Worm (Caenorhabditis elegans) whole organism, L4 larva: ENCODE results near the gene mlt-11.

ENCODE experiments used
- D1046.2 ChIP-seq: fragments of 200-800 bp; sonication (Bioruptor generic); IDR thresholded peaks from 2 replicates; pipeline ENCODE4 v1.3.6; 2022; ENCODE audit warnings: missing genetic modification characterization, missing compliant biosample characterization
- F10B5.3 ChIP-seq: sonication (generic microtip); optimal IDR thresholded peaks from 2 replicates; lab custom pipeline; 2016; ENCODE audit warnings: mild to moderate bottlenecking, missing genetic modification characterization, missing compliant biosample characterization
- F26F4.8 ChIP-seq: fragments of 200-800 bp; sonication (Bioruptor generic); conservative IDR thresholded peaks from 2 replicates; pipeline ENCODE4 v1.3.6; 2022; ENCODE audit warnings: missing genetic modification characterization, missing compliant biosample characterization
- F49E8.2 ChIP-seq: sonication (generic microtip); optimal IDR thresholded peaks from 2 replicates; lab custom pipeline; 2016; ENCODE audit warnings: missing compliant biosample characterization, mild to moderate bottlenecking, missing genetic modification characterization, borderline replicate concordance
- Y5F2A.4 ChIP-seq: fragments of 200-800 bp; sonication (Bioruptor generic); optimal IDR thresholded peaks from 2 replicates; lab custom pipeline; 2018; ENCODE audit warnings: mild to moderate bottlenecking, missing genetic modification characterization, missing compliant biosample characterization
- ZK337.2 ChIP-seq: fragments of 200-800 bp; sonication (Bioruptor generic); IDR thresholded peaks from 2 replicates; pipeline ENCODE4 v1.3.6; 2022; ENCODE audit warnings: missing genetic modification reagents, missing genetic modification characterization, missing compliant biosample characterization
- ZK546.5 ChIP-seq, 2 experiments: sonication (generic microtip); optimal IDR thresholded peaks; 2 replicates each; lab custom pipeline; 2017; ENCODE audit warnings: missing biosample characterization in 2 of 2, missing genetic modification characterization in 2 of 2
- aly-2 ChIP-seq: sonication (generic microtip); optimal IDR thresholded peaks from 2 replicates; lab custom pipeline; 2018; ENCODE audit warnings: missing biosample characterization, missing genetic modification characterization
- ama-1 ChIP-seq: fragments of 150-350 bp; optimal IDR thresholded peaks from 2 replicates; lab custom pipeline; 2014; ENCODE audit warnings: inconsistent platforms, mixed read lengths
- ceh-32 ChIP-seq: sonication (generic microtip); optimal IDR thresholded peaks from 2 replicates; lab custom pipeline; 2016; ENCODE audit warnings: mild to moderate bottlenecking, missing genetic modification characterization, missing compliant biosample characterization; ENCODE audit not compliant: poor library complexity
- ceh-44 ChIP-seq: fragments of 200-800 bp; sonication (Bioruptor generic); IDR thresholded peaks from 2 replicates; pipeline ENCODE4 v1.3.6; 2022; ENCODE audit warnings: missing genetic modification reagents, missing genetic modification characterization, missing compliant biosample characterization
- ceh-62 ChIP-seq: sonication (generic microtip); optimal IDR thresholded peaks from 2 replicates; lab custom pipeline; 2017; ENCODE audit warnings: missing biosample characterization, missing genetic modification characterization
- ceh-82 ChIP-seq: sonication (generic microtip); optimal IDR thresholded peaks from 2 replicates; lab custom pipeline; 2017; ENCODE audit warnings: missing biosample characterization, missing genetic modification characterization
- daf-16 ChIP-seq, 3 experiments: sonication (generic microtip); optimal IDR thresholded peaks; 2 replicates each; lab custom pipeline; 2016 to 2017; ENCODE audit warnings: missing genetic modification characterization in 3 of 3, missing genetic modification reagents in 3 of 3, mild to moderate bottlenecking in 2 of 3, missing compliant biosample characterization in 2 of 3, missing biosample characterization in 1 of 3, moderate library complexity in 1 of 3
- daf-19 ChIP-seq: fragments of 200-800 bp; sonication (Bioruptor generic); conservative IDR thresholded peaks from 2 replicates; pipeline ENCODE4 v1.3.6; 2022; ENCODE audit warnings: missing genetic modification characterization, missing compliant biosample characterization
- dmd-6 ChIP-seq: fragments of 200-800 bp; sonication (Bioruptor generic); IDR thresholded peaks from 2 replicates; pipeline ENCODE4 v1.3.6; 2022; ENCODE audit warnings: missing genetic modification reagents, missing genetic modification characterization, missing compliant biosample characterization
- dmd-8 ChIP-seq: fragments of 200-800 bp; sonication (Bioruptor generic); IDR thresholded peaks from 2 replicates; pipeline ENCODE4 v1.3.6; 2022; ENCODE audit warnings: missing genetic modification characterization, missing compliant biosample characterization
- dpl-1 ChIP-seq: fragments of 150-350 bp; optimal IDR thresholded peaks from 2 replicates; lab custom pipeline; 2014; ENCODE audit warnings: missing biosample characterization, missing genetic modification reagents, missing genetic modification characterization
- duxl-1 ChIP-seq: sonication (generic microtip); optimal IDR thresholded peaks from 2 replicates; lab custom pipeline; 2016; ENCODE audit warnings: mild to moderate bottlenecking, missing genetic modification characterization, moderate library complexity, missing compliant biosample characterization; ENCODE audit not compliant: poor library complexity
- egl-27 ChIP-seq: sonication (generic microtip); optimal IDR thresholded peaks from 3 replicates; lab custom pipeline; 2017; ENCODE audit warnings: missing biosample characterization, missing genetic modification reagents, missing genetic modification characterization
- gei-8 ChIP-seq: fragments of 200-800 bp; sonication (Bioruptor generic); optimal IDR thresholded peaks from 2 replicates; lab custom pipeline; 2018; ENCODE audit warnings: mild to moderate bottlenecking, missing genetic modification characterization, missing compliant biosample characterization
- hlh-11 ChIP-seq: fragments of 200-800 bp; sonication (Bioruptor generic); optimal IDR thresholded peaks from 2 replicates; lab custom pipeline; 2018; ENCODE audit warnings: mild to moderate bottlenecking, missing genetic modification characterization, missing compliant biosample characterization
- hmg-1.1 ChIP-seq: fragments of 200-800 bp; sonication (Bioruptor generic); IDR thresholded peaks from 2 replicates; pipeline ENCODE4 v1.3.6; 2022; ENCODE audit warnings: missing genetic modification reagents, missing genetic modification characterization, missing compliant biosample characterization
- lin-29 ChIP-seq: fragments of 200-800 bp; sonication (Bioruptor generic); IDR thresholded peaks from 2 replicates; pipeline ENCODE4 v1.3.6; 2022; ENCODE audit warnings: missing genetic modification reagents, missing genetic modification characterization, missing compliant biosample characterization
- lin-38 ChIP-seq: fragments of 200-800 bp; sonication (Bioruptor generic); IDR thresholded peaks from 2 replicates; pipeline ENCODE4 v1.3.6; 2022; ENCODE audit warnings: missing genetic modification reagents, missing genetic modification characterization, missing compliant biosample characterization
- lin-39 ChIP-seq: fragments of 150-350 bp; optimal IDR thresholded peaks from 2 replicates; lab custom pipeline; 2014; ENCODE audit warnings: missing biosample characterization, missing genetic modification reagents, missing genetic modification characterization
- lsy-2 ChIP-seq, 2 experiments: fragments of 150-350 bp in 1 of 2; sonication (generic microtip) in 1 of 2; optimal IDR thresholded peaks; 2 replicates each; lab custom pipeline; 2014 to 2017; ENCODE audit warnings: missing biosample characterization in 2 of 2, missing genetic modification characterization in 2 of 2
- madf-9 ChIP-seq: fragments of 200-800 bp; sonication (Bioruptor generic); conservative IDR thresholded peaks from 2 replicates; pipeline ENCODE4 v1.3.6; 2022; ENCODE audit warnings: missing genetic modification reagents, missing genetic modification characterization, missing compliant biosample characterization
- mdl-1 ChIP-seq, 2 experiments: fragments of 150-350 bp in 1 of 2; sonication (generic microtip) in 1 of 2; optimal IDR thresholded peaks; 2 replicates each; lab custom pipeline; 2014 to 2017; ENCODE audit warnings: missing biosample characterization in 2 of 2, missing genetic modification characterization in 2 of 2
- mdt-29 ChIP-seq: fragments of 200-800 bp; sonication (Bioruptor generic); IDR thresholded peaks from 2 replicates; pipeline ENCODE4 v1.3.6; 2022; ENCODE audit warnings: missing genetic modification reagents, missing genetic modification characterization, missing compliant biosample characterization
- mes-2 ChIP-seq: sonication (generic microtip); optimal IDR thresholded peaks from 2 replicates; lab custom pipeline; 2016; ENCODE audit warnings: missing genotype, mild to moderate bottlenecking, missing genetic modification characterization, missing compliant biosample characterization; ENCODE audit not compliant: poor library complexity, severe bottlenecking
- mxl-2 ChIP-seq: fragments of 200-800 bp; sonication (Bioruptor generic); conservative IDR thresholded peaks from 2 replicates; pipeline ENCODE4 v1.3.6; 2022; ENCODE audit warnings: missing genetic modification reagents, missing genetic modification characterization, missing compliant biosample characterization
- nhr-10 ChIP-seq: fragments of 150-350 bp; optimal IDR thresholded peaks from 2 replicates; lab custom pipeline; 2014; ENCODE audit warnings: missing biosample characterization, missing genetic modification characterization
- nhr-11 ChIP-seq: fragments of 150-350 bp; optimal IDR thresholded peaks from 2 replicates; lab custom pipeline; 2014; ENCODE audit warnings: missing biosample characterization, missing genetic modification characterization
- nhr-111 ChIP-seq: fragments of 200-800 bp; sonication (Bioruptor generic); optimal IDR thresholded peaks from 2 replicates; lab custom pipeline; 2018; ENCODE audit warnings: mild to moderate bottlenecking, missing genetic modification characterization, missing compliant biosample characterization
- nhr-25 ChIP-seq: sonication (generic microtip); optimal IDR thresholded peaks from 2 replicates; lab custom pipeline; 2017; ENCODE audit warnings: missing genetic modification characterization, mild to moderate bottlenecking, missing compliant biosample characterization, antibody characterized with exemption, moderate library complexity, borderline replicate concordance; ENCODE audit not compliant: insufficient read depth
- nhr-6 ChIP-seq: fragments of 150-350 bp; optimal IDR thresholded peaks from 2 replicates; lab custom pipeline; 2014; ENCODE audit warnings: missing biosample characterization, missing genetic modification characterization
- nhr-76 ChIP-seq: fragments of 150-350 bp; optimal IDR thresholded peaks from 2 replicates; lab custom pipeline; 2014; ENCODE audit warnings: missing biosample characterization, missing genetic modification characterization
- pha-4 ChIP-seq, 2 experiments: fragments of 150-350 bp in 1 of 2; fragments of 200-800 bp in 1 of 2; sonication (Bioruptor generic) in 1 of 2; IDR thresholded peaks in 1 of 2; optimal IDR thresholded peaks in 1 of 2; 2 replicates each; pipeline versions ENCODE4 v1.3.6 to Lab custom; 2014 to 2022; ENCODE audit warnings: missing genetic modification characterization in 2 of 2, missing genetic modification reagents in 2 of 2, missing biosample characterization in 1 of 2, missing compliant biosample characterization in 1 of 2
- pqm-1 ChIP-seq: sonication (generic microtip); optimal IDR thresholded peaks from 2 replicates; lab custom pipeline; 2017; ENCODE audit warnings: missing biosample characterization, missing genetic modification characterization
- saeg-2 ChIP-seq: fragments of 200-800 bp; sonication (Bioruptor generic); IDR thresholded peaks from 2 replicates; pipeline ENCODE4 v1.3.6; 2022; ENCODE audit warnings: missing genetic modification reagents, missing genetic modification characterization, missing compliant biosample characterization
- sdz-12 ChIP-seq: fragments of 200-800 bp; sonication (Bioruptor generic); optimal IDR thresholded peaks from 2 replicates; lab custom pipeline; 2018; ENCODE audit warnings: mild to moderate bottlenecking, missing genetic modification characterization, missing compliant biosample characterization
- snpc-1.2 ChIP-seq: fragments of 200-800 bp; sonication (Bioruptor generic); IDR thresholded peaks from 2 replicates; pipeline ENCODE4 v1.3.6; 2022; ENCODE audit warnings: missing genetic modification reagents, missing genetic modification characterization, missing compliant biosample characterization
- snpc-4 ChIP-seq: fragments of 150-350 bp; optimal IDR thresholded peaks from 2 replicates; lab custom pipeline; 2014; ENCODE audit warnings: missing biosample characterization, missing genetic modification characterization
- spr-3 ChIP-seq: fragments of 200-800 bp; sonication (Bioruptor generic); optimal IDR thresholded peaks from 2 replicates; lab custom pipeline; 2018; ENCODE audit warnings: mild to moderate bottlenecking, missing genetic modification characterization, missing compliant biosample characterization
- unc-130 ChIP-seq: sonication (generic microtip); optimal IDR thresholded peaks from 2 replicates; lab custom pipeline; 2016; ENCODE audit warnings: missing genetic modification reagents, missing genetic modification characterization, missing compliant biosample characterization
- vab-7 ChIP-seq: fragments of 200-800 bp; sonication (Bioruptor generic); IDR thresholded peaks from 2 replicates; pipeline ENCODE4 v1.3.6; 2022; ENCODE audit warnings: missing genetic modification reagents, missing genetic modification characterization, missing compliant biosample characterization
- zip-2 ChIP-seq: fragments of 150-350 bp; optimal IDR thresholded peaks from 2 replicates; lab custom pipeline; 2014; ENCODE audit warnings: missing biosample characterization, missing genetic modification characterization
- ztf-11 ChIP-seq: fragments of 150-350 bp; optimal IDR thresholded peaks from 2 replicates; lab custom pipeline; 2014; ENCODE audit warnings: missing biosample characterization, missing genetic modification characterization
- ztf-7 ChIP-seq: fragments of 150-350 bp; optimal IDR thresholded peaks from 2 replicates; lab custom pipeline; 2014; ENCODE audit warnings: missing biosample characterization, missing genetic modification characterization

mlt-11 gene

ce11 chrV:20712318-20712993, 45.5 kb downstream of the mlt-11 start (continued):
- TF ChIP-seq dmd-8 (GFP tag; lab: Robert Waterston, UW), result no peak
- TF ChIP-seq vab-7 (GFP tag; lab: Robert Waterston, UW), result no peak
- TF ChIP-seq sdz-12 (GFP tag; lab: Kevin White, UChicago), result no peak
- no peak for TF ChIP-seq ceh-82 (tag; lab: Kevin White, UChicago)
- no peak for TF ChIP-seq snpc-1.2 (GFP tag; lab: Robert Waterston, UW)
- TF ChIP-seq mxl-2 (GFP tag; lab: Robert Waterston, UW), result peak; percentile 67; the same call in 1 of the 2 replicates
- no peak for TF ChIP-seq gei-8 (GFP tag; lab: Kevin White, UChicago)
- no peak for TF ChIP-seq snpc-4 (tag; lab: Kevin White, UChicago)
- TF ChIP-seq lsy-2 (tag; optimal IDR thresholded peaks at IDR 0.05; lab: Kevin White, UChicago), result no peak
- TF ChIP-seq nhr-25, result no peak
- TF ChIP-seq duxl-1 (tag; lab: Kevin White, UChicago), result no peak
- no peak for TF ChIP-seq D1046.2 (GFP tag; lab: Robert Waterston, UW)
- peak; percentile 1 for TF ChIP-seq nhr-6
- no peak for TF ChIP-seq Y5F2A.4
- TF ChIP-seq ceh-44 (GFP tag; lab: Robert Waterston, UW), result no peak
- no peak for TF ChIP-seq ztf-7
- TF ChIP-seq nhr-111, result no peak
- no peak for TF ChIP-seq ceh-32 (tag; lab: Kevin White, UChicago)
- no peak for TF ChIP-seq F26F4.8 (GFP tag; lab: Robert Waterston, UW)
- peak in 1 of 2 experiments; percentile 36 for TF ChIP-seq daf-16 (GFP tag; optimal IDR thresholded peaks at IDR 0.05; lab: Kevin White, UChicago)
- TF ChIP-seq daf-16 (tag; optimal IDR thresholded peaks at IDR 0.05; lab: Kevin White, UChicago), result peak; percentile 96
- no peak for TF ChIP-seq saeg-2 (GFP tag; lab: Robert Waterston, UW)
- TF ChIP-seq nhr-11, result no peak
- TF ChIP-seq mes-2, result peak; percentile 46
- TF ChIP-seq zip-2 (tag; lab: Kevin White, UChicago), result no peak
- TF ChIP-seq ama-1 (lab: Kevin White, UChicago), result no peak
- TF ChIP-seq ceh-62 (tag; lab: Kevin White, UChicago), result no peak
- TF ChIP-seq ZK337.2 (GFP tag; lab: Robert Waterston, UW), result no peak
- no peak for TF ChIP-seq spr-3 (GFP tag; lab: Kevin White, UChicago)
- peak; percentile 90 for TF ChIP-seq hlh-11 (tag; lab: Kevin White, UChicago)
- peak; percentile 78 for TF ChIP-seq nhr-10 (tag; lab: Kevin White, UChicago)
- TF ChIP-seq dpl-1 (GFP tag; lab: Kevin White, UChicago), result peak; percentile 11
- TF ChIP-seq egl-27, result no peak
- TF ChIP-seq mdl-1 (tag; optimal IDR thresholded peaks at IDR 0.05; lab: Kevin White, UChicago), result peak; percentile 50 to 91
- 0 out of 2 replicates have a peak, but pooled peaks have one; percentile 40 for TF ChIP-seq pha-4 (GFP tag; IDR thresholded peaks at IDR 0.05; lab: Robert Waterston, UW)
- TF ChIP-seq pha-4 (tag; optimal IDR thresholded peaks at IDR 0.05; lab: Kevin White, UChicago), result no peak
- no peak for TF ChIP-seq unc-130
- TF ChIP-seq F49E8.2, result no peak
- peak; percentile 91 for TF ChIP-seq pqm-1 (tag; lab: Kevin White, UChicago)

DNA sequence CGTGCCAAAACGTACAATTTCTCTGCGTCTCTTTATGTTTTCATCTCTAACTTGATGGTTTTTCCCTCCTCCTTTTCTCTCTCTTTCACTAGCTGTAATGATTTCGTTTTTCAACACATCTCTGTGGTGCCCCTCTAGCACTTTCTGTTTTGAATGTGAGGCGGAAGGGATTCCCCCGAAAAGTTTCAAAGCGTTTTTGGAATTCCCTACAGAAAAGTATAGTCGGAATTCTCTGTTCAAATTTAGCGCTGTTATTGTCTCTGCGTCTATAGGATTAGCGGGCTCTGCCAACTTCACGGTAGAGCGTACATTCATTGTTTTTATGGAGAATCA, 46.0 kb downstream of the mlt-11 start:
- TF ChIP-seq lin-38 (GFP tag; lab: Robert Waterston, UW) (no peak), F10B5.3 (tag; lab: Kevin White, UChicago) (no peak), dmd-6 (GFP tag; lab: Robert Waterston, UW) (peak; percentile 52), mdt-29 (GFP tag; lab: Robert Waterston, UW) (no peak), nhr-76 (no peak), daf-19 (GFP tag; lab: Robert Waterston, UW) (no peak), madf-9 (no peak), ceh-32 (tag; lab: Kevin White, UChicago) (no peak), vab-7 (GFP tag; lab: Robert Waterston, UW) (no peak), lin-39 (no peak), daf-16 (GFP tag; optimal IDR thresholded peaks at IDR 0.05; lab: Kevin White, UChicago) (no peak), daf-16 (tag; optimal IDR thresholded peaks at IDR 0.05; lab: Kevin White, UChicago) (peak; percentile 14), ztf-11 (no peak), D1046.2 (GFP tag; lab: Robert Waterston, UW) (no peak), lin-29 (no peak), ZK546.5 (tag; optimal IDR thresholded peaks at IDR 0.05; lab: Kevin White, UChicago) (no peak), hmg-1.1 (GFP tag; lab: Robert Waterston, UW) (peak; percentile 45; the same call in 1 of the 2 replicates), saeg-2 (GFP tag; lab: Robert Waterston, UW) (no peak), aly-2 (tag; lab: Kevin White, UChicago) (no peak)
